Fruit fly (Drosophila melanogaster) whole organism, prepupa: Measurements from ENCODE around the gene Bx.

ENCODE experiments used
- Blimp-1 ChIP-seq: fragments of 200-800 bp; sonication (Bioruptor generic); optimal IDR thresholded peaks from 3 replicates; lab custom pipeline; 2017; ENCODE audit warnings: missing biosample characterization, missing genetic modification characterization, mild to moderate bottlenecking, moderate library complexity, missing genetic modification reagents
- CG16779 ChIP-seq: fragments of 200-800 bp; sonication (Bioruptor generic); optimal IDR thresholded peaks from 3 replicates; lab custom pipeline; 2017; ENCODE audit warnings: missing biosample characterization, mild to moderate bottlenecking, missing genetic modification characterization
- CG34406 ChIP-seq: fragments of 200-800 bp; sonication (Bioruptor generic); optimal IDR thresholded peaks from 3 replicates; lab custom pipeline; 2016; ENCODE audit warnings: missing biosample characterization, missing genetic modification characterization
- CG3919 ChIP-seq: fragments of 200-800 bp; sonication (Bioruptor generic); optimal IDR thresholded peaks from 3 replicates; lab custom pipeline; 2016; ENCODE audit warnings: missing biosample characterization, missing genetic modification characterization
- CG6854 ChIP-seq: fragments of 200-800 bp; sonication (Bioruptor generic); optimal IDR thresholded peaks from 2 replicates; lab custom pipeline; 2017; ENCODE audit warnings: missing biosample characterization, mild to moderate bottlenecking, missing genetic modification characterization
- Eip78C ChIP-seq: fragments of 200-800 bp; sonication (Bioruptor generic); peaks from one replicate; lab custom pipeline; 2016; ENCODE audit warnings: missing biosample characterization, missing genetic modification characterization
- OdsH ChIP-seq: fragments of 200-800 bp; sonication (Bioruptor generic); optimal IDR thresholded peaks from 3 replicates; lab custom pipeline; 2016; ENCODE audit warnings: missing biosample characterization, missing genetic modification characterization
- Sox102F ChIP-seq: fragments of 200-800 bp; sonication (Bioruptor generic); optimal IDR thresholded peaks from 2 replicates; lab custom pipeline; 2016; ENCODE audit warnings: missing biosample characterization, mild to moderate bottlenecking, missing genetic modification characterization
- Sox15 ChIP-seq: fragments of 200-800 bp; sonication (Bioruptor generic); optimal IDR thresholded peaks from 3 replicates; lab custom pipeline; 2016; ENCODE audit warnings: missing biosample characterization, missing genetic modification characterization
- achi ChIP-seq: fragments of 200-800 bp; sonication (Bioruptor generic); optimal IDR thresholded peaks from 3 replicates; lab custom pipeline; 2016; ENCODE audit warnings: missing biosample characterization, missing genetic modification characterization
- dac ChIP-seq: fragments of 200-800 bp; sonication (Bioruptor generic); optimal IDR thresholded peaks from 2 replicates; lab custom pipeline; 2017; ENCODE audit warnings: missing biosample characterization, mild to moderate bottlenecking, missing genetic modification characterization
- fd59A ChIP-seq: fragments of 200-800 bp; sonication (Bioruptor generic); optimal IDR thresholded peaks from 2 replicates; lab custom pipeline; 2017; ENCODE audit warnings: missing biosample characterization, mild to moderate bottlenecking, missing genetic modification characterization, missing genetic modification reagents
- spab ChIP-seq: fragments of 200-800 bp; sonication (Bioruptor generic); optimal IDR thresholded peaks from 2 replicates; lab custom pipeline; 2017; ENCODE audit warnings: missing biosample characterization, mild to moderate bottlenecking, missing genetic modification characterization, missing genetic modification reagents
- vri ChIP-seq: fragments of 200-800 bp; sonication (Bioruptor generic); optimal IDR thresholded peaks from 3 replicates; lab custom pipeline; 2016; ENCODE audit warnings: missing biosample characterization, mild to moderate bottlenecking, missing genetic modification characterization

DNA sequence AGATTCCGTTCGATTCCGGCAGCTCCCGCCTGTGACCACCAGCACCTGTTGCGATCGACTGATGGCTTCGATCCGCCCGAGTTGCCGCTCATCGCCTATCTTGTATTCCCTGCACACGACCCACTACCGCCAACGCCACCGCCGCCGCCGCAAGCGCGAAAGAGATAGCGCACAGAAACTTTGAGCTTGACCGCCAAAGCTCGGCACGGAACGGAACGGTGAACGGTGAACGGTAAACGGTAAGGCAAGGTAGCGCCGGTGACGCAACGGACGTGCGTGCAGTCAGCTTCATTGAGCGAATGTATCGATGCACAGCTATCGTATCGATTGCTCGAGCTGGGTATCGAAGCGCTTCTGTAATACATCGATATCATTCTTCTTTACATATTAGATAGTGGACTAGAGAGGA lies 3.0 kb upstream of the Bx start, which contains the start of gene Ggt-1:
- TF ChIP-seq OdsH (GFP tag; lab: Kevin White, UChicago) (no peak), CG6854 (no peak), CG34406 (GFP tag; lab: Kevin White, UChicago) (no peak), Eip78C (GFP tag; lab: Kevin White, UChicago) (peak; percentile 33), spab (GFP tag; lab: Kevin White, UChicago) (no peak), CG16779 (no peak), Sox15 (GFP tag; lab: Kevin White, UChicago) (no peak), Blimp-1 (GFP tag; lab: Kevin White, UChicago) (no peak), vri (no peak), dac (no peak), fd59A (no peak), Sox102F (GFP tag; lab: Kevin White, UChicago) (no peak), achi (GFP tag; lab: Kevin White, UChicago) (no peak), CG3919 (no peak)
